Fruit fly (Drosophila melanogaster) whole organism, pupa: Measurements from ENCODE around the gene CG5071.
A peak's percentile ranks its signal among the peaks of the same experiment; 100 is the strongest.

Experiments used
- CG10348 ChIP-seq: fragments of 200-800 bp; sonication (Bioruptor generic); IDR thresholded peaks from 2 replicates; pipeline ENCODE4 v1.3.6; 2022; ENCODE audit warnings: missing biosample characterization, missing genetic modification characterization
- CG12605 ChIP-seq: fragments of 200-800 bp; sonication (Bioruptor generic); IDR thresholded peaks from 2 replicates; pipeline ENCODE4 v1.3.6; 2022; ENCODE audit warnings: missing biosample characterization, missing genetic modification characterization
- CG13204 ChIP-seq: fragments of 200-800 bp; sonication (Bioruptor generic); optimal IDR thresholded peaks from 2 replicates; lab custom pipeline; 2018; ENCODE audit warnings: missing biosample characterization, mild to moderate bottlenecking, missing genetic modification characterization, moderate library complexity
- CG15710 ChIP-seq: fragments of 200-800 bp; sonication (Bioruptor generic); optimal IDR thresholded peaks from 2 replicates; lab custom pipeline; 2018; ENCODE audit warnings: missing biosample characterization, mild to moderate bottlenecking, missing genetic modification characterization, moderate library complexity
- CG32121 ChIP-seq: fragments of 200-800 bp; sonication (Bioruptor generic); IDR thresholded peaks from 2 replicates; pipeline ENCODE4 v1.3.6; 2022; ENCODE audit warnings: missing biosample characterization, missing genetic modification characterization
- CG34367 ChIP-seq: fragments of 200-800 bp; sonication (Bioruptor generic); optimal IDR thresholded peaks from 2 replicates; lab custom pipeline; 2018; ENCODE audit warnings: missing biosample characterization, mild to moderate bottlenecking, missing genetic modification characterization
- CG8159 ChIP-seq: fragments of 200-800 bp; sonication (Bioruptor generic); optimal IDR thresholded peaks from 3 replicates; lab custom pipeline; 2018; ENCODE audit warnings: missing biosample characterization, mild to moderate bottlenecking, missing genetic modification characterization, moderate library complexity
- CG9948 ChIP-seq: fragments of 200-800 bp; sonication (Bioruptor generic); optimal IDR thresholded peaks from 2 replicates; lab custom pipeline; 2018; ENCODE audit warnings: missing biosample characterization, mild to moderate bottlenecking, missing genetic modification characterization, moderate library complexity
- EcR ChIP-seq: fragments of 200-800 bp; sonication (Bioruptor generic); optimal IDR thresholded peaks from 3 replicates; lab custom pipeline; 2019; ENCODE audit warnings: missing biosample characterization, missing genetic modification characterization, mild to moderate bottlenecking, moderate library complexity, missing genetic modification reagents
- Pif1B ChIP-seq: fragments of 200-800 bp; sonication (Bioruptor generic); optimal IDR thresholded peaks from 3 replicates; lab custom pipeline; 2016; ENCODE audit warnings: missing biosample characterization, missing genetic modification characterization
- fd96Ca ChIP-seq: fragments of 200-800 bp; sonication (Bioruptor generic); IDR thresholded peaks from 3 replicates; pipeline ENCODE4 v1.3.6; 2022; ENCODE audit warnings: missing biosample characterization, missing genetic modification characterization
- gl ChIP-seq: fragments of 200-800 bp; sonication (Bioruptor generic); optimal IDR thresholded peaks from 2 replicates; lab custom pipeline; 2018; ENCODE audit warnings: missing biosample characterization, mild to moderate bottlenecking, missing genetic modification characterization
- rn ChIP-seq: fragments of 200-800 bp; sonication (Bioruptor generic); IDR thresholded peaks from 2 replicates; pipeline ENCODE4 v1.3.6; 2022; ENCODE audit warnings: missing biosample characterization, missing genetic modification characterization

- TF ChIP-seq Pif1B (GFP tag; lab: Kevin White, UChicago) (peak; percentile 63), rn (no peak), CG32121 (GFP tag; lab: Robert Waterston, UW) (no peak), EcR (GFP tag; lab: Kevin White, UChicago) (no peak), fd96Ca (GFP tag; lab: Robert Waterston, UW) (no peak), CG12605 (no peak), gl (tag; lab: Kevin White, UChicago) (no peak), CG15710 (tag; lab: Kevin White, UChicago) (peak; percentile 71), CG13204 (no peak), CG10348 (GFP tag; lab: Robert Waterston, UW) (no peak), CG8159 (tag; lab: Kevin White, UChicago) (peak; percentile 76), CG34367 (peak; percentile 47), CG9948 (peak; percentile 52)
Observed at dm6 chr3R:25638961-25639360, 20.7 kb downstream of the CG5071 start.
